Fruit fly (Drosophila melanogaster) whole organism: ENCODE results near the gene rdgA.

Experiments used
- CG8478 ChIP-seq: fragments of >200 bp; optimal IDR thresholded peaks from 2 replicates; lab custom pipeline; 2018; ENCODE audit warnings: inconsistent platforms
- EcR ChIP-seq, 2 experiments: fragments of >200 bp; optimal IDR thresholded peaks; 2 replicates each; lab custom pipeline; 2017; ENCODE audit warnings: missing biosample characterization in 2 of 2, missing genetic modification characterization in 2 of 2, missing genetic modification reagents in 2 of 2
- pan ChIP-seq: fragments of >200 bp; optimal IDR thresholded peaks from 2 replicates; lab custom pipeline; 2017
- psq ChIP-seq: fragments of >200 bp; optimal IDR thresholded peaks from 2 replicates; lab custom pipeline; 2017
- usp ChIP-seq: fragments of >200 bp; optimal IDR thresholded peaks from 2 replicates; lab custom pipeline; 2017; ENCODE audit warnings: missing biosample characterization, missing genetic modification characterization, mixed read lengths

- TF ChIP-seq EcR (GFP tag; optimal IDR thresholded peaks at IDR 0.05; lab: Kevin White, UChicago) (no peak), usp (GFP tag; lab: Kevin White, UChicago) (no peak), CG8478 (no peak), pan (lab: Kevin White, UChicago) (peak; percentile 87), psq (no peak)
Measured at dm6 chrX:8896080-8896479, 10.8 kb upstream of the rdgA start.
